Worm (Caenorhabditis elegans) whole organism, L1 larva: ENCODE measurements around the gene tbc-19.

ENCODE experiments used
- fos-1 ChIP-seq: fragments of 150-350 bp; optimal IDR thresholded peaks from 2 replicates; lab custom pipeline; 2014; ENCODE audit warnings: missing biosample characterization, missing genetic modification characterization
- nhr-19 ChIP-seq: fragments of 200-800 bp; sonication (Bioruptor generic); conservative IDR thresholded peaks from 2 replicates; pipeline ENCODE4 v1.3.6; 2022; ENCODE audit warnings: missing genetic modification characterization, missing compliant biosample characterization
- nhr-237 ChIP-seq: fragments of 150-350 bp; optimal IDR thresholded peaks from 2 replicates; lab custom pipeline; 2014; ENCODE audit warnings: missing biosample characterization, missing genetic modification characterization
- tlp-1 ChIP-seq: fragments of 150-350 bp; optimal IDR thresholded peaks from 2 replicates; lab custom pipeline; 2014; ENCODE audit warnings: missing biosample characterization, missing genetic modification characterization

ce11 chrX:14000198-14000748 lies 12.0 kb downstream of the tbc-19 start:
- TF ChIP-seq fos-1 (no peak), nhr-237 (tag; lab: Kevin White, UChicago) (no peak), nhr-19 (GFP tag; lab: Robert Waterston, UW) (no peak), tlp-1 (no peak)
